Worm (Caenorhabditis elegans): Measurements from ENCODE around the gene H25P19.1.

DNA sequence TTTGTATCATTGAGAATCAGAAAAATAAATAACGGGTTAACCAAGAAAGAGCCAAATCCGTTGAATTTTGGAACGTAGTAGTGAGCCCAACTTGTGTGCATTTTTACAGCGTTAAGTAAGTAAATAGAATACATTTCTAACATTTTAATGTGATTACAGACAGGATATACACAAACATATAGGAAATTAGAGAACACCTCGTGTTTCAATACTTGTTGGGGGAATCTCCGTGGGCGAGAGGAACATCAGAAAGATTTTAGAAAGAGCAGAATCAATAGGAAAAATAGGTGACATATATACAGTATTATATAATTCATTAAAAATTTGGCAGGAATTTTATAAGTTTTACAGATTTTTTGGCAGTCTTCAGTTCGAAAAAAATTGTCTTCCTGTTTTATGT is 51.3 kb downstream of the H25P19.1 start, which contains the start of gene srj-24:
- TF ChIP-seq lin-13 (GFP tag; optimal IDR thresholded peaks at IDR 0.05) (no peak), ceh-82 (tag; optimal IDR thresholded peaks at IDR 0.05) (no peak), ztf-4 (tag; optimal IDR thresholded peaks at IDR 0.05) (no peak), nhr-10 (tag; optimal IDR thresholded peaks at IDR 0.05) (no peak), nhr-25 (tag; optimal IDR thresholded peaks at IDR 0.05) (no peak), nhr-11 (tag; optimal IDR thresholded peaks at IDR 0.05) (no peak)

Data from whole organism, L2 larva.